Worm (Caenorhabditis elegans) whole organism, L1 larva: Measurements from ENCODE around the gene Y56A3A.33.

ENCODE experiments used
- aha-1 ChIP-seq: fragments of 150-350 bp; optimal IDR thresholded peaks from 2 replicates; lab custom pipeline; 2014; ENCODE audit warnings: missing biosample characterization, missing genetic modification characterization
- ama-1 ChIP-seq: fragments of 150-350 bp; optimal IDR thresholded peaks from 2 replicates; lab custom pipeline; 2014
- dpl-1 ChIP-seq, 3 experiments: fragments of 150-350 bp in 2 of 3; sonication (generic microtip) in 1 of 3; optimal IDR thresholded peaks; 2 replicates each; lab custom pipeline; 2014 to 2017; ENCODE audit warnings: missing biosample characterization in 3 of 3, missing genetic modification characterization in 3 of 3, missing genetic modification reagents in 3 of 3
- jun-1 ChIP-seq: fragments of 150-350 bp; optimal IDR thresholded peaks from 2 replicates; lab custom pipeline; 2014; ENCODE audit warnings: missing biosample characterization, missing genetic modification reagents, missing genetic modification characterization
- lin-15B ChIP-seq: fragments of 150-350 bp; sonication (generic microtip); optimal IDR thresholded peaks from 3 replicates; lab custom pipeline; 2014; ENCODE audit warnings: missing biosample characterization, missing genetic modification characterization
- lin-35 ChIP-seq, 2 experiments: fragments of 150-350 bp; optimal IDR thresholded peaks; 2 replicates each; lab custom pipeline; 2014; ENCODE audit warnings: missing biosample characterization in 2 of 2, missing genetic modification characterization in 2 of 2, missing genetic modification reagents in 2 of 2
- lir-3 ChIP-seq: sonication (generic microtip); optimal IDR thresholded peaks from 2 replicates; lab custom pipeline; 2016; ENCODE audit warnings: mild to moderate bottlenecking, missing genetic modification characterization, moderate library complexity, missing compliant biosample characterization; ENCODE audit not compliant: poor library complexity
- nhr-11 ChIP-seq: fragments of 150-350 bp; optimal IDR thresholded peaks from 2 replicates; lab custom pipeline; 2014; ENCODE audit warnings: missing biosample characterization, missing genetic modification characterization
- nhr-76 ChIP-seq: sonication (generic microtip); optimal IDR thresholded peaks from 2 replicates; lab custom pipeline; 2017; ENCODE audit warnings: missing biosample characterization, missing genetic modification characterization
- pqm-1 ChIP-seq: sonication (generic microtip); optimal IDR thresholded peaks from 3 replicates; lab custom pipeline; 2017; ENCODE audit warnings: missing biosample characterization, missing genetic modification characterization
- skn-1 ChIP-seq: fragments of 150-350 bp; optimal IDR thresholded peaks from 2 replicates; lab custom pipeline; 2014; ENCODE audit warnings: missing biosample characterization, missing genetic modification characterization
- snpc-4 ChIP-seq: fragments of 150-350 bp; optimal IDR thresholded peaks from 2 replicates; lab custom pipeline; 2014; ENCODE audit warnings: missing biosample characterization, missing genetic modification characterization
- tbx-2 ChIP-seq: sonication (generic microtip); optimal IDR thresholded peaks from 2 replicates; lab custom pipeline; 2016; ENCODE audit warnings: missing genetic modification characterization, missing compliant biosample characterization
- zag-1 ChIP-seq: fragments of 150-350 bp; optimal IDR thresholded peaks from 2 replicates; lab custom pipeline; 2014; ENCODE audit warnings: missing biosample characterization, missing genetic modification characterization

- no peak for TF ChIP-seq zag-1 (tag; lab: Kevin White, UChicago)
- no peak for TF ChIP-seq tbx-2 (tag; lab: Kevin White, UChicago)
- no peak for TF ChIP-seq snpc-4 (tag; lab: Kevin White, UChicago)
- TF ChIP-seq lin-35 (GFP tag; optimal IDR thresholded peaks at IDR 0.05; lab: Kevin White, UChicago) = no peak
- no peak for TF ChIP-seq nhr-76 (tag; lab: Kevin White, UChicago)
- no peak for TF ChIP-seq aha-1 (tag; lab: Kevin White, UChicago)
- no peak for TF ChIP-seq lir-3 (tag; lab: Kevin White, UChicago)
- no peak for TF ChIP-seq nhr-11 (tag; lab: Kevin White, UChicago)
- TF ChIP-seq skn-1 (tag; lab: Kevin White, UChicago) = no peak
- TF ChIP-seq lin-15B (tag; lab: Kevin White, UChicago) = no peak
- no peak for TF ChIP-seq jun-1 (tag; lab: Kevin White, UChicago)
- TF ChIP-seq pqm-1 = no peak
- no peak for TF ChIP-seq dpl-1 (GFP tag; optimal IDR thresholded peaks at IDR 0.05; lab: Kevin White, UChicago)
- TF ChIP-seq ama-1 (lab: Kevin White, UChicago) = no peak
Observed at ce11 chrIII:12037217-12037616, 34.5 kb upstream of the Y56A3A.33 start.
